Worm (Caenorhabditis elegans) whole organism, early embryonic: Measurements from ENCODE around the gene ife-2.

ENCODE experiments used
- B0310.2 ChIP-seq: sonication (generic microtip); optimal IDR thresholded peaks from 2 replicates; lab custom pipeline; 2016; ENCODE audit warnings: mild to moderate bottlenecking, missing genetic modification characterization, missing compliant biosample characterization
- F13C5.2 ChIP-seq: sonication (generic microtip); optimal IDR thresholded peaks from 2 replicates; lab custom pipeline; 2017; ENCODE audit warnings: mild to moderate bottlenecking, missing genetic modification characterization, inconsistent platforms, missing compliant biosample characterization
- aly-1 ChIP-seq: sonication (generic microtip); optimal IDR thresholded peaks from 2 replicates; lab custom pipeline; 2016; ENCODE audit warnings: missing genetic modification characterization, missing compliant biosample characterization
- ama-1 ChIP-seq: fragments of 150-350 bp; optimal IDR thresholded peaks from 2 replicates; lab custom pipeline; 2014
- ceh-13 ChIP-seq: fragments of 200-800 bp; sonication (Bioruptor generic); optimal IDR thresholded peaks from 2 replicates; lab custom pipeline; 2018; ENCODE audit warnings: mild to moderate bottlenecking, missing genetic modification characterization, missing compliant biosample characterization
- ets-7 ChIP-seq: sonication (generic microtip); optimal IDR thresholded peaks from 2 replicates; lab custom pipeline; 2016; ENCODE audit warnings: missing genotype, missing genetic modification characterization, missing compliant biosample characterization
- flt-1 ChIP-seq: fragments of 200-800 bp; sonication (Bioruptor generic); IDR thresholded peaks from 2 replicates; pipeline ENCODE4 v1.3.6; 2022; ENCODE audit warnings: missing genetic modification characterization, missing compliant biosample characterization
- hmbx-1 ChIP-seq: sonication (generic microtip); optimal IDR thresholded peaks from 2 replicates; lab custom pipeline; 2016; ENCODE audit warnings: mild to moderate bottlenecking, missing genetic modification characterization, missing compliant biosample characterization
- hmg-4 ChIP-seq: fragments of 200-800 bp; sonication (Bioruptor generic); optimal IDR thresholded peaks from 2 replicates; lab custom pipeline; 2018; ENCODE audit warnings: mild to moderate bottlenecking, missing genetic modification characterization, missing compliant biosample characterization
- scrt-1 ChIP-seq: fragments of 200-800 bp; sonication (Bioruptor generic); IDR thresholded peaks from 2 replicates; pipeline ENCODE4 v1.3.6; 2022; ENCODE audit warnings: missing genetic modification characterization, missing compliant biosample characterization
- sea-1 ChIP-seq: fragments of 200-800 bp; sonication (Bioruptor generic); conservative IDR thresholded peaks from 2 replicates; pipeline ENCODE4 v1.3.6; 2022; ENCODE audit warnings: missing genetic modification characterization, missing compliant biosample characterization
- tbx-11 ChIP-seq: fragments of 200-800 bp; sonication (Bioruptor generic); IDR thresholded peaks from 2 replicates; pipeline ENCODE4 v1.3.6; 2022; ENCODE audit warnings: missing genetic modification characterization, missing compliant biosample characterization
- tbx-37 ChIP-seq: fragments of 200-800 bp; sonication (Bioruptor generic); conservative IDR thresholded peaks from 2 replicates; pipeline ENCODE4 v1.3.6; 2022; ENCODE audit warnings: missing genetic modification reagents, missing genetic modification characterization, missing compliant biosample characterization
- tra-4 ChIP-seq: sonication (generic microtip); optimal IDR thresholded peaks from 2 replicates; lab custom pipeline; 2017; ENCODE audit warnings: missing genetic modification characterization, missing compliant biosample characterization

DNA sequence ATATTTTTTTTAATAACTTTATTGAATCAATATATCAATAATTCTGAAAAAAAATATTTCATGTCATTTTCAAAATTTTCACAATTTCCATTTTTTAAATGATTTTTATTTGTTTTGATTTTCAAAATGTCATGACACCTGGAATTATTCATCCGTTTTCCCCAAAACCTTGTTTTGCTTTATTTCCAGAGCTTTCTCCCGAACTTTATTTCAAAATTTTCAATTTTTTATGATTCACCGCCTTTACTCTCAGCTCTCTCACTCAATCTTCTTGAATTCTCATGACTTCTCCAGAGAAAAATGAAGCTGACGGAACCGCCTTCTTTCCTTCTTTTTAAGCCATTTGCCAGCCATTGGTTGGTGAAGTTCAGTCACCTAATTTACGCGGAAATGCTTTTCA, 22.1 kb upstream of the ife-2 start, which contains the start of gene R04A9.1:
- TF ChIP-seq aly-1 (tag; lab: Kevin White, UChicago) = no peak
- no peak for TF ChIP-seq tra-4 (tag; lab: Kevin White, UChicago)
- TF ChIP-seq ama-1 = no peak
- TF ChIP-seq ets-7 = no peak
- TF ChIP-seq F13C5.2 (tag; lab: Kevin White, UChicago) = no peak
- TF ChIP-seq ceh-13 (GFP tag; lab: Kevin White, UChicago) = no peak
- TF ChIP-seq scrt-1 (GFP tag; lab: Robert Waterston, UW) = no peak
- TF ChIP-seq hmbx-1 (tag; lab: Kevin White, UChicago) = no peak
- no peak for TF ChIP-seq B0310.2 (tag; lab: Kevin White, UChicago)
- no peak for TF ChIP-seq hmg-4 (GFP tag; lab: Kevin White, UChicago)
- no peak for TF ChIP-seq sea-1 (GFP tag; lab: Robert Waterston, UW)
- no peak for TF ChIP-seq flt-1
- TF ChIP-seq tbx-11 (GFP tag; lab: Robert Waterston, UW) = no peak
- TF ChIP-seq tbx-37 (GFP tag; lab: Robert Waterston, UW) = no peak
